Fruit fly (Drosophila melanogaster) whole organism, embryonic: Measurements from ENCODE around the gene CG8034.
A peak's percentile ranks its signal among the peaks of the same experiment; 100 is the strongest.

Experiments used
- Aef1 ChIP-seq: fragments of 200-800 bp; sonication (Bioruptor generic); IDR thresholded peaks from 3 replicates; pipeline ENCODE4 v1.3.6; 2022; ENCODE audit warnings: missing biosample characterization, missing genetic modification characterization
- BEAF-32 ChIP-seq: fragments of 200-800 bp; sonication (Bioruptor generic); optimal IDR thresholded peaks from 3 replicates; lab custom pipeline; 2017; ENCODE audit warnings: missing biosample characterization, missing genetic modification characterization, mild to moderate bottlenecking, moderate library complexity, missing genetic modification reagents
- Blimp-1 ChIP-seq: fragments of 200-800 bp; sonication (Bioruptor generic); optimal IDR thresholded peaks from 3 replicates; lab custom pipeline; 2018; ENCODE audit warnings: missing biosample characterization, missing genetic modification characterization, mild to moderate bottlenecking, moderate library complexity, missing genetic modification reagents
- CG12155 ChIP-seq: fragments of 200-800 bp; sonication (Bioruptor generic); optimal IDR thresholded peaks from 3 replicates; lab custom pipeline; 2016; ENCODE audit warnings: missing biosample characterization, missing genetic modification characterization
- CG12219 ChIP-seq: fragments of 200-800 bp; sonication (Bioruptor generic); optimal IDR thresholded peaks from 3 replicates; lab custom pipeline; 2018; ENCODE audit warnings: missing biosample characterization, mild to moderate bottlenecking, missing genetic modification characterization
- CG13287 ChIP-seq: fragments of 200-800 bp; sonication (Bioruptor generic); IDR thresholded peaks from 2 replicates; pipeline ENCODE4 v1.3.6; 2022; ENCODE audit warnings: missing biosample characterization, missing genetic modification characterization; ENCODE audit not compliant: partially characterized antibody
- CG14014 ChIP-seq: fragments of 200-800 bp; sonication (Bioruptor generic); IDR thresholded peaks from 2 replicates; pipeline ENCODE4 v1.3.6; 2022; ENCODE audit warnings: missing biosample characterization, missing genetic modification characterization
- CG14441 ChIP-seq: fragments of 200-800 bp; sonication (Bioruptor generic); IDR thresholded peaks from 2 replicates; pipeline ENCODE4 v1.3.6; 2022; ENCODE audit warnings: missing biosample characterization, missing genetic modification characterization
- CG1603 ChIP-seq: fragments of 200-800 bp; sonication (Bioruptor generic); optimal IDR thresholded peaks from 2 replicates; lab custom pipeline; 2019; ENCODE audit warnings: missing biosample characterization, mild to moderate bottlenecking, missing genetic modification characterization, moderate library complexity
- CG2120 ChIP-seq: fragments of 200-800 bp; sonication (Bioruptor generic); optimal IDR thresholded peaks from 3 replicates; lab custom pipeline; 2016; ENCODE audit warnings: missing biosample characterization, missing genetic modification characterization
- CG2129 ChIP-seq: fragments of 200-800 bp; sonication (Bioruptor generic); IDR thresholded peaks from 2 replicates; pipeline ENCODE4 v1.3.6; 2022; ENCODE audit warnings: missing biosample characterization, missing genetic modification characterization; ENCODE audit not compliant: partially characterized antibody
- CG33213 ChIP-seq: fragments of 200-800 bp; sonication (Bioruptor generic); optimal IDR thresholded peaks from 3 replicates; lab custom pipeline; 2016; ENCODE audit warnings: missing biosample characterization, missing genetic modification characterization
- CG33557 ChIP-seq: fragments of 200-800 bp; sonication (Bioruptor generic); optimal IDR thresholded peaks from 2 replicates; lab custom pipeline; 2019; ENCODE audit warnings: missing biosample characterization, mild to moderate bottlenecking, missing genetic modification characterization, moderate library complexity
- CG7745 ChIP-seq: fragments of 200-800 bp; sonication (Bioruptor generic); optimal IDR thresholded peaks from 2 replicates; lab custom pipeline; 2018; ENCODE audit warnings: missing biosample characterization, mild to moderate bottlenecking, missing genetic modification characterization, moderate library complexity
- CG7987 ChIP-seq: fragments of 200-800 bp; sonication (Bioruptor generic); optimal IDR thresholded peaks from 2 replicates; lab custom pipeline; 2018; ENCODE audit warnings: missing biosample characterization, mild to moderate bottlenecking, missing genetic modification characterization, moderate library complexity
- CG8944 ChIP-seq: fragments of 200-800 bp; sonication (Bioruptor generic); optimal IDR thresholded peaks from 3 replicates; lab custom pipeline; 2016; ENCODE audit warnings: missing biosample characterization, missing genetic modification characterization
- CG9876 ChIP-seq: fragments of 200-800 bp; sonication (Bioruptor generic); optimal IDR thresholded peaks from 2 replicates; lab custom pipeline; 2016; ENCODE audit warnings: missing biosample characterization, missing genetic modification characterization
- CHES-1-like ChIP-seq: fragments of 200-800 bp; sonication (Bioruptor generic); optimal IDR thresholded peaks from 2 replicates; lab custom pipeline; 2016; ENCODE audit warnings: missing biosample characterization, missing genetic modification characterization
- D19A ChIP-seq: fragments of 200-800 bp; optimal IDR thresholded peaks from 3 replicates; lab custom pipeline; 2019; ENCODE audit warnings: missing biosample characterization, mild to moderate bottlenecking, missing genetic modification characterization, moderate library complexity
- Dbx ChIP-seq: fragments of 200-800 bp; sonication (Bioruptor generic); IDR thresholded peaks from 3 replicates; pipeline ENCODE4 v1.3.6; 2022; ENCODE audit warnings: missing biosample characterization, missing genetic modification characterization
- Dll ChIP-seq: fragments of 200-800 bp; sonication (Bioruptor generic); IDR thresholded peaks from 4 replicates; pipeline ENCODE4 v1.3.6; 2022; ENCODE audit warnings: missing biosample characterization, missing genetic modification characterization; ENCODE audit not compliant: partially characterized antibody
- Ets97D ChIP-seq: fragments of 200-800 bp; sonication (Bioruptor generic); optimal IDR thresholded peaks from 3 replicates; lab custom pipeline; 2016; ENCODE audit warnings: missing biosample characterization, missing genetic modification characterization
- Fer2 ChIP-seq: fragments of 200-800 bp; sonication (Bioruptor generic); optimal IDR thresholded peaks from 2 replicates; lab custom pipeline; 2018; ENCODE audit warnings: missing biosample characterization, mild to moderate bottlenecking, missing genetic modification characterization, moderate library complexity
- HLHmδ ChIP-seq: fragments of 200-800 bp; sonication (Bioruptor generic); optimal IDR thresholded peaks from 2 replicates; lab custom pipeline; 2018; ENCODE audit warnings: missing biosample characterization, mild to moderate bottlenecking, missing genetic modification characterization, moderate library complexity
- Jarid2 ChIP-seq: fragments of 200-800 bp; sonication (Bioruptor generic); optimal IDR thresholded peaks from 3 replicates; lab custom pipeline; 2017; ENCODE audit warnings: mild to moderate bottlenecking, missing biosample characterization, missing genetic modification reagents, missing genetic modification characterization
- Mes4 ChIP-seq: fragments of 200-800 bp; sonication (Bioruptor generic); optimal IDR thresholded peaks from 2 replicates; lab custom pipeline; 2016; ENCODE audit warnings: missing biosample characterization, missing genetic modification characterization
- NC2β ChIP-seq: fragments of 200-800 bp; sonication (Bioruptor generic); optimal IDR thresholded peaks from 2 replicates; lab custom pipeline; 2016; ENCODE audit warnings: missing biosample characterization, missing genetic modification characterization
- NFAT ChIP-seq: fragments of 200-800 bp; sonication (Bioruptor generic); IDR thresholded peaks from 2 replicates; pipeline ENCODE4 v1.3.6; 2022; ENCODE audit warnings: missing biosample characterization, missing genetic modification characterization
- Spps ChIP-seq: fragments of 200-800 bp; sonication (Bioruptor generic); optimal IDR thresholded peaks from 2 replicates; lab custom pipeline; 2018; ENCODE audit warnings: missing biosample characterization, mild to moderate bottlenecking, missing genetic modification characterization
- Taf1 ChIP-seq: fragments of 200-800 bp; sonication (Bioruptor generic); IDR thresholded peaks from 2 replicates; pipeline ENCODE4 v1.3.6; 2022; ENCODE audit warnings: missing biosample characterization, missing genetic modification characterization
- Usf ChIP-seq: fragments of 200-800 bp; sonication (Bioruptor generic); optimal IDR thresholded peaks from 2 replicates; lab custom pipeline; 2017; ENCODE audit warnings: missing genotype, missing biosample characterization, missing genetic modification characterization
- Xbp1 ChIP-seq: fragments of 200-800 bp; sonication (Bioruptor generic); optimal IDR thresholded peaks from 3 replicates; lab custom pipeline; 2016; ENCODE audit warnings: missing biosample characterization, mild to moderate bottlenecking, missing genetic modification characterization
- YL-1 ChIP-seq: fragments of 200-800 bp; sonication (Bioruptor generic); optimal IDR thresholded peaks from 3 replicates; lab custom pipeline; 2017; ENCODE audit warnings: missing biosample characterization, mild to moderate bottlenecking, missing genetic modification characterization
- abd-A ChIP-seq: fragments of 200-800 bp; sonication (Bioruptor generic); optimal IDR thresholded peaks from 3 replicates; lab custom pipeline; 2019; ENCODE audit warnings: missing biosample characterization, mild to moderate bottlenecking, missing genetic modification characterization, moderate library complexity
- az2 ChIP-seq: fragments of 200-800 bp; sonication (Bioruptor generic); optimal IDR thresholded peaks from 3 replicates; lab custom pipeline; 2016; ENCODE audit warnings: missing biosample characterization, missing genetic modification characterization
- chm ChIP-seq: fragments of 200-800 bp; sonication (Bioruptor generic); IDR thresholded peaks from 2 replicates; pipeline ENCODE4 v1.3.6; 2022; ENCODE audit warnings: missing biosample characterization, missing genetic modification characterization
- corto ChIP-seq: fragments of 200-800 bp; sonication (Bioruptor generic); optimal IDR thresholded peaks from 2 replicates; lab custom pipeline; 2016; ENCODE audit warnings: missing biosample characterization, mild to moderate bottlenecking, missing genetic modification characterization, moderate library complexity
- crc ChIP-seq: fragments of 200-800 bp; sonication (Bioruptor generic); optimal IDR thresholded peaks from 2 replicates; lab custom pipeline; 2016; ENCODE audit warnings: missing biosample characterization, missing genetic modification characterization
- esg ChIP-seq: fragments of 200-800 bp; sonication (Bioruptor generic); conservative IDR thresholded peaks from 2 replicates; pipeline ENCODE4 v1.3.6; 2022; ENCODE audit warnings: missing biosample characterization, missing genetic modification characterization
- ewg ChIP-seq: fragments of 200-800 bp; sonication (Bioruptor generic); optimal IDR thresholded peaks from 3 replicates; lab custom pipeline; 2017; ENCODE audit warnings: mild to moderate bottlenecking, missing biosample characterization, missing genetic modification reagents, missing genetic modification characterization
- lbe ChIP-seq: fragments of 200-800 bp; sonication (Bioruptor generic); optimal IDR thresholded peaks from 2 replicates; lab custom pipeline; 2016; ENCODE audit warnings: missing biosample characterization, mild to moderate bottlenecking, missing genetic modification characterization
- p53 ChIP-seq: fragments of 200-800 bp; sonication (Bioruptor generic); optimal IDR thresholded peaks from 2 replicates; lab custom pipeline; 2016; ENCODE audit warnings: missing biosample characterization, missing genetic modification characterization
- pum ChIP-seq: fragments of 200-800 bp; sonication (Bioruptor generic); optimal IDR thresholded peaks from 2 replicates; lab custom pipeline; 2016; ENCODE audit warnings: missing biosample characterization, missing genetic modification characterization
- slbo ChIP-seq: fragments of 200-800 bp; sonication (Bioruptor generic); IDR thresholded peaks from 2 replicates; pipeline ENCODE4 v1.3.6; 2022; ENCODE audit warnings: missing biosample characterization, missing genetic modification characterization
- slp2 ChIP-seq: fragments of 200-800 bp; sonication (Bioruptor generic); optimal IDR thresholded peaks from 2 replicates; lab custom pipeline; 2016; ENCODE audit warnings: missing biosample characterization, missing genetic modification characterization
- trem ChIP-seq: fragments of 200-800 bp; optimal IDR thresholded peaks from 3 replicates; lab custom pipeline; 2019; ENCODE audit warnings: missing biosample characterization, mild to moderate bottlenecking, missing genetic modification characterization, moderate library complexity
- trh ChIP-seq: fragments of 200-800 bp; sonication (Bioruptor generic); optimal IDR thresholded peaks from 2 replicates; lab custom pipeline; 2016; ENCODE audit warnings: missing biosample characterization, missing genetic modification characterization
- wor ChIP-seq: fragments of 200-800 bp; sonication (Bioruptor generic); IDR thresholded peaks from 2 replicates; pipeline ENCODE4 v1.3.6; 2022; ENCODE audit warnings: missing biosample characterization, missing genetic modification characterization
- z ChIP-seq: fragments of 200-800 bp; sonication (Bioruptor generic); IDR thresholded peaks from 3 replicates; pipeline ENCODE4 v1.3.6; 2022; ENCODE audit warnings: missing biosample characterization, missing genetic modification characterization
- zfh1 ChIP-seq: fragments of 200-800 bp; sonication (Bioruptor generic); IDR thresholded peaks from 3 replicates; pipeline ENCODE4 v1.3.6; 2022; ENCODE audit warnings: missing biosample characterization, missing genetic modification characterization

The CG8034 gene

DNA sequence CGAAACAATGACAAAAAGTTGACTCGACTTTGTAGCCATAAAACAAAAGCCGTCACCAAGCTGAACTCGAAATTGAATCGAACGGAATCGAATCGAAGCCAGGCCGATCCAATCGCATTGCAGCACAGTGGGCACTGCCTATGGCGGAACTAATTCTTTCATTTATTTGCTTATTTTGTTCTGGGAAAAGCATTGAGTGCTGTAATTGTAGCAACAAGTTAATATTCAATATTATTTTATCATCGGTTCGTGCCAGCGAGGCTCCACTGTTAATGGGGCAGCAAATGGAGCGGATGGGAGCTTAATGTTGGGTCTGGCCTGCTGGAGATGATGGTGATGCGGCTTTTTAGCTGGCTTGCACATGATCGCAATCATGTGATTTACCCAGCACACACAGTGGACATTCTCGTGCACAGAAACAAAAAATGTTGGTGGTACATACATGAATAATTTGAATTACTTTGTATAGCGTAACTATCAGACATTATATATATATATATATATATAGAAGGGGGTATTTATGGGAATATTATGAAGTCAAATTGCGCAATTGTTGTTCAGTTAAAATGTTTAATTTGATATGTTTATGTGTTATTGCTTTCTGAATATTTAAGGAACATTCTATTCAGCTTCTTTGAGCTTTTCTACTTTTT, 8.5 kb downstream of the CG8034 start (continued):
- TF ChIP-seq Blimp-1 (GFP tag; lab: Kevin White, UChicago) (peak; percentile 88), BEAF-32 (GFP tag; lab: Kevin White, UChicago) (no peak), CG14441 (GFP tag; lab: Robert Waterston, UW) (peak; percentile 94), Ets97D (GFP tag; lab: Kevin White, UChicago) (peak; percentile 67), crc (peak; percentile 50), corto (peak; percentile 95), CG2129 (GFP tag; lab: Robert Waterston, UW) (no peak), CG9876 (GFP tag; lab: Kevin White, UChicago) (peak; percentile 58), trh (peak; percentile 71), slp2 (peak; percentile 81), abd-A (tag; lab: Kevin White, UChicago) (no peak), Dll (no peak), Fer2 (tag; lab: Kevin White, UChicago) (peak; percentile 69), CG2120 (GFP tag; lab: Kevin White, UChicago) (peak; percentile 70), slbo (GFP tag; lab: Robert Waterston, UW) (peak; percentile 90), Dbx (peak; percentile 67; the same call in 2 of the 3 replicates), CG1603 (tag; lab: Kevin White, UChicago) (peak; percentile 96), Jarid2 (GFP tag; lab: Kevin White, UChicago) (peak; percentile 43), zfh1 (GFP tag; lab: Robert Waterston, UW) (peak; percentile 94), Taf1 (GFP tag; lab: Robert Waterston, UW) (0 out of 2 replicates have a peak, but pooled peaks have one; percentile 22), D19A (tag; lab: Kevin White, UChicago) (peak; percentile 78), ewg (GFP tag; lab: Kevin White, UChicago) (peak; percentile 79), CG33557 (GFP tag; lab: Kevin White, UChicago) (peak; percentile 74), CG13287 (GFP tag; lab: Robert Waterston, UW) (no peak), p53 (GFP tag; lab: Kevin White, UChicago) (peak; percentile 72), Mes4 (GFP tag; lab: Kevin White, UChicago) (peak; percentile 90), NC2β (GFP tag; lab: Kevin White, UChicago) (peak; percentile 80), NFAT (peak; percentile 79), CG14014 (GFP tag; lab: Robert Waterston, UW) (peak; percentile 91), Spps (peak; percentile 68), chm (GFP tag; lab: Robert Waterston, UW) (peak; percentile 89), CG7987 (GFP tag; lab: Kevin White, UChicago) (peak; percentile 75), CHES-1-like (peak; percentile 55), pum (GFP tag; lab: Kevin White, UChicago) (peak; percentile 90), CG8944 (GFP tag; lab: Kevin White, UChicago) (peak; percentile 82), Xbp1 (GFP tag; lab: Kevin White, UChicago) (peak; percentile 93), HLHmδ (GFP tag; lab: Kevin White, UChicago) (no peak), Aef1 (GFP tag; lab: Robert Waterston, UW) (peak; percentile 87), az2 (peak; percentile 90), esg (peak; percentile 91), CG12155 (GFP tag; lab: Kevin White, UChicago) (peak; percentile 68), lbe (GFP tag; lab: Kevin White, UChicago) (peak; percentile 96), CG12219 (peak; percentile 91), YL-1 (GFP tag; lab: Kevin White, UChicago) (peak; percentile 19), trem (peak; percentile 61), CG7745 (tag; lab: Kevin White, UChicago) (no peak), z (GFP tag; lab: Robert Waterston, UW) (peak; percentile 61; the same call in 1 of the 3 replicates), wor (peak; percentile 83), Usf (peak; percentile 62), CG33213 (peak; percentile 77)
